Worm (Caenorhabditis elegans): ENCODE data around the gene srp-1.

Gene srp-1

DNA sequence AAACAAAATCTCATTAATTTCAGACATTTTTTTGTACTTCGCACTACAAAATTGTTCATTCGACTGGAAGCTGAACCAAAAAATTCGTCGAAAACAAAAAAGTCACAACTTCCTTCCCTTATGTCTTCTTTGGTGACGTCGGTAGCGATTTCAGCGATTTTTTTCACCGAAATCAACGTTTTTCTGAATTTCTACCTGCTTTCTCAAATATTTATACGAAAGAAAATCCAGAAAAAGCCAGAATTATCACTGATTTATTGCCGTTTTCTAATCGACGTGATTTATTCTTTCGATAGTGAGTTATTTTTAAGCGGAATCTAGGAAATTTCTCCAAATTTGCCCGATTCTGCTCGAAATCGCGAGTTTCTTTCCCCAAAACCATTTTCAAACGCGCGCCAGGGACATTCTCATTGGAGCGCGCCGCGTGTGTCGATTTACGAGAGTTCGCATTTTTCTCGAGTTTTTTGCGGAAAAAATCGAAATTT lies 21.8 kb downstream of the srp-1 start, which contains the start of gene srbc-58 (continued):
- TF ChIP-seq C17E4.6 (GFP tag; IDR thresholded peaks at IDR 0.05) (no peak), nfya-2 (GFP tag; IDR thresholded peaks at IDR 0.05) (no peak), efl-1 (GFP tag; optimal IDR thresholded peaks at IDR 0.05) (peak; percentile 85), somi-1 (GFP tag; optimal IDR thresholded peaks at IDR 0.05) (no peak), ceh-40 (GFP tag; IDR thresholded peaks at IDR 0.05) (no peak), hsf-1 (GFP tag; IDR thresholded peaks at IDR 0.05) (peak; percentile 75; the same call in 1 of the 2 replicates), egl-18 (GFP tag; IDR thresholded peaks at IDR 0.05) (no peak), lin-54 (GFP tag; optimal IDR thresholded peaks at IDR 0.05) (peak; percentile 77), bed-1 (GFP tag; IDR thresholded peaks at IDR 0.05) (no peak), bed-2 (GFP tag; IDR thresholded peaks at IDR 0.05) (no peak), lin-26 (GFP tag; IDR thresholded peaks at IDR 0.05) (no peak), sea-2 (GFP tag; IDR thresholded peaks at IDR 0.05) (no peak), Y56A3A.18 (GFP tag; IDR thresholded peaks at IDR 0.05) (no peak), ztf-25 (GFP tag; IDR thresholded peaks at IDR 0.05) (no peak), let-607 (tag; optimal IDR thresholded peaks at IDR 0.05) (no peak), mcd-1 (GFP tag; IDR thresholded peaks at IDR 0.05) (peak; percentile 83), him-1 (tag; optimal IDR thresholded peaks at IDR 0.05) (peak; percentile 49), F57C9.4 (tag; optimal IDR thresholded peaks at IDR 0.05) (no peak), snpc-4 (GFP tag; optimal IDR thresholded peaks at IDR 0.05) (no peak), snpc-4 (tag; optimal IDR thresholded peaks at IDR 0.05) (peak in 2 of 4 experiments; percentile 10 to 39), ztf-22 (GFP tag; optimal IDR thresholded peaks at IDR 0.05) (no peak), tbx-9 (tag; optimal IDR thresholded peaks at IDR 0.05; ENCODE audit: borderline replicate concordance) (no peak), lin-40 (tag; optimal IDR thresholded peaks at IDR 0.05) (no peak), Y53G8AR.9 (GFP tag; conservative IDR thresholded peaks at IDR 0.05) (peak; percentile 69; the same call in 1 of the 2 replicates), unc-62 (GFP tag; optimal IDR thresholded peaks at IDR 0.05) (no peak), zim-3 (tag; optimal IDR thresholded peaks at IDR 0.05) (no peak), T07F8.4 (tag; optimal IDR thresholded peaks at IDR 0.05) (no peak), ztf-18 (tag; optimal IDR thresholded peaks at IDR 0.05) (no peak), ztf-6 (GFP tag; IDR thresholded peaks at IDR 0.05) (no peak), hmg-20 (GFP tag; IDR thresholded peaks at IDR 0.05) (no peak), xnd-1 (tag; optimal IDR thresholded peaks at IDR 0.05) (no peak), zfh-2 (GFP tag; conservative IDR thresholded peaks at IDR 0.05) (no peak), hlh-26 (GFP tag; conservative IDR thresholded peaks at IDR 0.05) (no peak), Y79H2A.3 (GFP tag; conservative IDR thresholded peaks at IDR 0.05) (no peak), dpff-1 (tag; optimal IDR thresholded peaks at IDR 0.05) (no peak), K11D2.4 (GFP tag; IDR thresholded peaks at IDR 0.05) (no peak), nhr-80 (tag; optimal IDR thresholded peaks at IDR 0.05) (no peak), hlh-12 (tag; optimal IDR thresholded peaks at IDR 0.05) (no peak), lsl-1 (GFP tag; optimal IDR thresholded peaks at IDR 0.05) (peak; percentile 27), ceh-91 (GFP tag; IDR thresholded peaks at IDR 0.05) (no peak)

DNA sequence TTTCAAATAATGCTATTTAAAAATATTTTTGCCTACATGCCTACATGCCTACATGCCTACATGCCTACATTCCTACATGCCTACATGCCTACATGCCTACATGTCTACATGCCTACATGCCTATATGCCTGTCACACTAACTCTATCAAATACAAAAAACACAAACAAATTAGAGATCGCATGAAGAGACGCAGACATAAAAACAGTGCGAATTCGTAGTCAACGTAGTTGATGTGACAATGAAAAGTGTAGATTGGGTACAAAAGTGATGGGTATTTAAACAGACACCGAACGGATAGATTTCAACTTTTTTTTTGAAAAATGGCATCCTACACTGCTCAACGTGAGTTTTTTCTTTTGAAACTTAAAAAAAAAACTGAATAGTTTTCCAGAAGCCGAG lies 24.2 kb downstream of the srp-1 start, which contains the start of gene R09E12.9:
R09E12.9 (plus strand) TSS at position 316 of the 400 bp plus-strand sequence.
- TF ChIP-seq unc-130 (GFP tag; optimal IDR thresholded peaks at IDR 0.05) (no peak), hmg-1.2 (GFP tag; IDR thresholded peaks at IDR 0.05) (peak; percentile 52; the same call in 1 of the 2 replicates), nhr-80 (tag; optimal IDR thresholded peaks at IDR 0.05) (peak; percentile 3), snpc-3.4 (tag; optimal IDR thresholded peaks at IDR 0.05) (no peak), egl-18 (GFP tag; IDR thresholded peaks at IDR 0.05) (no peak), lin-40 (tag; optimal IDR thresholded peaks at IDR 0.05) (no peak), tlf-1 (GFP tag; optimal IDR thresholded peaks at IDR 0.05) (no peak), Y53F4B.3 (GFP tag; IDR thresholded peaks at IDR 0.05) (no peak), ztf-28 (GFP tag; IDR thresholded peaks at IDR 0.05) (no peak), F10E7.11 (tag; optimal IDR thresholded peaks at IDR 0.05) (no peak), him-1 (tag; optimal IDR thresholded peaks at IDR 0.05) (no peak)
